Worm (Caenorhabditis elegans) whole organism, L4 larva: ENCODE measurements around the gene his-7.

Experiments used
- F26F4.8 ChIP-seq: fragments of 200-800 bp; sonication (Bioruptor generic); conservative IDR thresholded peaks from 2 replicates; pipeline ENCODE4 v1.3.6; 2022; ENCODE audit warnings: missing genetic modification characterization, missing compliant biosample characterization
- Y75B8A.6 ChIP-seq: fragments of 200-800 bp; sonication (Bioruptor generic); IDR thresholded peaks from 2 replicates; pipeline ENCODE4 v1.3.6; 2022; ENCODE audit warnings: missing genetic modification reagents, missing genetic modification characterization, missing compliant biosample characterization
- ZK546.5 ChIP-seq, 2 experiments: sonication (generic microtip); optimal IDR thresholded peaks; 2 replicates each; lab custom pipeline; 2017; ENCODE audit warnings: missing biosample characterization in 2 of 2, missing genetic modification characterization in 2 of 2
- attf-4 ChIP-seq: sonication (generic microtip); optimal IDR thresholded peaks from 3 replicates; lab custom pipeline; 2017; ENCODE audit warnings: missing biosample characterization, missing genetic modification characterization
- ceh-44 ChIP-seq: fragments of 200-800 bp; sonication (Bioruptor generic); IDR thresholded peaks from 2 replicates; pipeline ENCODE4 v1.3.6; 2022; ENCODE audit warnings: missing genetic modification reagents, missing genetic modification characterization, missing compliant biosample characterization
- cey-2 ChIP-seq: sonication (generic microtip); optimal IDR thresholded peaks from 3 replicates; lab custom pipeline; 2017; ENCODE audit warnings: missing genetic modification characterization, mild to moderate bottlenecking, missing compliant biosample characterization, antibody characterized with exemption, borderline replicate concordance; ENCODE audit not compliant: insufficient read depth
- daf-12 ChIP-seq: fragments of 150-350 bp; optimal IDR thresholded peaks from 2 replicates; lab custom pipeline; 2014; ENCODE audit warnings: missing biosample characterization, missing genetic modification reagents, missing genetic modification characterization
- dmd-6 ChIP-seq: fragments of 200-800 bp; sonication (Bioruptor generic); IDR thresholded peaks from 2 replicates; pipeline ENCODE4 v1.3.6; 2022; ENCODE audit warnings: missing genetic modification reagents, missing genetic modification characterization, missing compliant biosample characterization
- dmd-8 ChIP-seq: fragments of 200-800 bp; sonication (Bioruptor generic); IDR thresholded peaks from 2 replicates; pipeline ENCODE4 v1.3.6; 2022; ENCODE audit warnings: missing genetic modification characterization, missing compliant biosample characterization
- dpl-1 ChIP-seq: fragments of 150-350 bp; optimal IDR thresholded peaks from 2 replicates; lab custom pipeline; 2014; ENCODE audit warnings: missing biosample characterization, missing genetic modification reagents, missing genetic modification characterization
- egl-27 ChIP-seq: sonication (generic microtip); optimal IDR thresholded peaks from 3 replicates; lab custom pipeline; 2017; ENCODE audit warnings: missing biosample characterization, missing genetic modification reagents, missing genetic modification characterization
- fos-1 ChIP-seq: fragments of 150-350 bp; optimal IDR thresholded peaks from 2 replicates; lab custom pipeline; 2014; ENCODE audit warnings: missing biosample characterization, missing genetic modification characterization
- gei-8 ChIP-seq: fragments of 200-800 bp; sonication (Bioruptor generic); optimal IDR thresholded peaks from 2 replicates; lab custom pipeline; 2018; ENCODE audit warnings: mild to moderate bottlenecking, missing genetic modification characterization, missing compliant biosample characterization
- hlh-30 ChIP-seq: sonication (generic microtip); optimal IDR thresholded peaks from 2 replicates; lab custom pipeline; 2017; ENCODE audit warnings: antibody characterized with exemption, mild to moderate bottlenecking, missing genetic modification characterization, missing compliant biosample characterization; ENCODE audit not compliant: insufficient read depth
- lim-7 ChIP-seq: fragments of 200-800 bp; sonication (Bioruptor generic); IDR thresholded peaks from 2 replicates; pipeline ENCODE4 v1.3.6; 2022; ENCODE audit warnings: missing genetic modification characterization, missing compliant biosample characterization
- lin-13 ChIP-seq: fragments of 150-350 bp; optimal IDR thresholded peaks from 2 replicates; lab custom pipeline; 2014; ENCODE audit warnings: missing biosample characterization, missing genetic modification reagents, missing genetic modification characterization
- lin-29 ChIP-seq: fragments of 200-800 bp; sonication (Bioruptor generic); IDR thresholded peaks from 2 replicates; pipeline ENCODE4 v1.3.6; 2022; ENCODE audit warnings: missing genetic modification reagents, missing genetic modification characterization, missing compliant biosample characterization
- lin-39 ChIP-seq: fragments of 150-350 bp; optimal IDR thresholded peaks from 2 replicates; lab custom pipeline; 2014; ENCODE audit warnings: missing biosample characterization, missing genetic modification reagents, missing genetic modification characterization
- mdl-1 ChIP-seq, 2 experiments: fragments of 150-350 bp in 1 of 2; sonication (generic microtip) in 1 of 2; optimal IDR thresholded peaks; 2 replicates each; lab custom pipeline; 2014 to 2017; ENCODE audit warnings: missing biosample characterization in 2 of 2, missing genetic modification characterization in 2 of 2
- mdt-29 ChIP-seq: fragments of 200-800 bp; sonication (Bioruptor generic); IDR thresholded peaks from 2 replicates; pipeline ENCODE4 v1.3.6; 2022; ENCODE audit warnings: missing genetic modification reagents, missing genetic modification characterization, missing compliant biosample characterization
- mes-2 ChIP-seq: sonication (generic microtip); optimal IDR thresholded peaks from 2 replicates; lab custom pipeline; 2016; ENCODE audit warnings: missing genotype, mild to moderate bottlenecking, missing genetic modification characterization, missing compliant biosample characterization; ENCODE audit not compliant: poor library complexity, severe bottlenecking
- mxl-3 ChIP-seq: fragments of 200-800 bp; sonication (Bioruptor generic); optimal IDR thresholded peaks from 2 replicates; lab custom pipeline; 2018; ENCODE audit warnings: mild to moderate bottlenecking, missing genetic modification characterization, missing compliant biosample characterization
- nhr-11 ChIP-seq: fragments of 150-350 bp; optimal IDR thresholded peaks from 2 replicates; lab custom pipeline; 2014; ENCODE audit warnings: missing biosample characterization, missing genetic modification characterization
- nhr-25 ChIP-seq: sonication (generic microtip); optimal IDR thresholded peaks from 2 replicates; lab custom pipeline; 2017; ENCODE audit warnings: missing genetic modification characterization, mild to moderate bottlenecking, missing compliant biosample characterization, antibody characterized with exemption, moderate library complexity, borderline replicate concordance; ENCODE audit not compliant: insufficient read depth
- nhr-6 ChIP-seq: fragments of 150-350 bp; optimal IDR thresholded peaks from 2 replicates; lab custom pipeline; 2014; ENCODE audit warnings: missing biosample characterization, missing genetic modification characterization
- pqm-1 ChIP-seq: sonication (generic microtip); optimal IDR thresholded peaks from 2 replicates; lab custom pipeline; 2017; ENCODE audit warnings: missing biosample characterization, missing genetic modification characterization
- rbr-2 ChIP-seq: sonication (generic microtip); optimal IDR thresholded peaks from 2 replicates; lab custom pipeline; 2016; ENCODE audit warnings: missing genotype, missing genetic modification characterization, missing compliant biosample characterization
- saeg-2 ChIP-seq: fragments of 200-800 bp; sonication (Bioruptor generic); IDR thresholded peaks from 2 replicates; pipeline ENCODE4 v1.3.6; 2022; ENCODE audit warnings: missing genetic modification reagents, missing genetic modification characterization, missing compliant biosample characterization
- set-16 ChIP-seq: fragments of 200-800 bp; sonication (Bioruptor generic); IDR thresholded peaks from 2 replicates; pipeline ENCODE4 v1.3.6; 2022; ENCODE audit warnings: missing genetic modification reagents, missing genetic modification characterization, missing compliant biosample characterization
- spr-1 ChIP-seq: sonication (generic microtip); optimal IDR thresholded peaks from 2 replicates; lab custom pipeline; 2016; ENCODE audit warnings: mild to moderate bottlenecking, missing genetic modification characterization, missing compliant biosample characterization
- tra-1 ChIP-seq: fragments of 200-800 bp; sonication (Bioruptor generic); IDR thresholded peaks from 2 replicates; pipeline ENCODE4 v1.3.6; 2022; ENCODE audit warnings: missing genetic modification reagents, missing genetic modification characterization, missing compliant biosample characterization
- ztf-11 ChIP-seq: fragments of 150-350 bp; optimal IDR thresholded peaks from 2 replicates; lab custom pipeline; 2014; ENCODE audit warnings: missing biosample characterization, missing genetic modification characterization
- ztf-7 ChIP-seq: fragments of 150-350 bp; optimal IDR thresholded peaks from 2 replicates; lab custom pipeline; 2014; ENCODE audit warnings: missing biosample characterization, missing genetic modification characterization

The his-7 gene

ce11 chrV:8536213-8536612, 3.0 kb downstream of the his-7 start, which contains the start of gene his-39:
TSS of gene his-39 (plus strand) at chrV:8536513.
- no peak for TF ChIP-seq dpl-1 (GFP tag; lab: Kevin White, UChicago)
- TF ChIP-seq, all 104 proteins: peak for 0

ce11 chrV:8537031-8537430, 3.9 kb downstream of the his-7 start, which contains the start of gene otpl-4:
TSS of gene otpl-4 (plus strand) at chrV:8537331.
- no peak for TF ChIP-seq F26F4.8 (GFP tag; lab: Robert Waterston, UW)
- no peak for TF ChIP-seq tra-1 (GFP tag; lab: Robert Waterston, UW)
- TF ChIP-seq ZK546.5 (tag; optimal IDR thresholded peaks at IDR 0.05; lab: Kevin White, UChicago): no peak
- no peak for TF ChIP-seq mdt-29 (GFP tag; lab: Robert Waterston, UW)
- no peak for TF ChIP-seq daf-12 (tag; lab: Kevin White, UChicago)
- no peak for TF ChIP-seq fos-1 (tag; lab: Kevin White, UChicago)
- TF ChIP-seq ztf-7: no peak
- TF ChIP-seq mes-2: no peak
- no peak for TF ChIP-seq cey-2 (tag; lab: Kevin White, UChicago)
- TF ChIP-seq lin-29 (GFP tag; lab: Robert Waterston, UW): no peak
- TF ChIP-seq nhr-25 (tag; lab: Kevin White, UChicago): no peak
- no peak for TF ChIP-seq gei-8
- TF ChIP-seq hlh-30 (tag; lab: Kevin White, UChicago): no peak
- no peak for TF ChIP-seq pqm-1 (tag; lab: Kevin White, UChicago)
- TF ChIP-seq lin-39: no peak
- no peak for TF ChIP-seq rbr-2 (tag; lab: Kevin White, UChicago)
- no peak for TF ChIP-seq dmd-8 (GFP tag; lab: Robert Waterston, UW)
- TF ChIP-seq mxl-3 (GFP tag; lab: Kevin White, UChicago): no peak
- TF ChIP-seq attf-4 (tag; lab: Kevin White, UChicago): no peak
- no peak for TF ChIP-seq Y75B8A.6 (GFP tag; lab: Robert Waterston, UW)

DNA sequence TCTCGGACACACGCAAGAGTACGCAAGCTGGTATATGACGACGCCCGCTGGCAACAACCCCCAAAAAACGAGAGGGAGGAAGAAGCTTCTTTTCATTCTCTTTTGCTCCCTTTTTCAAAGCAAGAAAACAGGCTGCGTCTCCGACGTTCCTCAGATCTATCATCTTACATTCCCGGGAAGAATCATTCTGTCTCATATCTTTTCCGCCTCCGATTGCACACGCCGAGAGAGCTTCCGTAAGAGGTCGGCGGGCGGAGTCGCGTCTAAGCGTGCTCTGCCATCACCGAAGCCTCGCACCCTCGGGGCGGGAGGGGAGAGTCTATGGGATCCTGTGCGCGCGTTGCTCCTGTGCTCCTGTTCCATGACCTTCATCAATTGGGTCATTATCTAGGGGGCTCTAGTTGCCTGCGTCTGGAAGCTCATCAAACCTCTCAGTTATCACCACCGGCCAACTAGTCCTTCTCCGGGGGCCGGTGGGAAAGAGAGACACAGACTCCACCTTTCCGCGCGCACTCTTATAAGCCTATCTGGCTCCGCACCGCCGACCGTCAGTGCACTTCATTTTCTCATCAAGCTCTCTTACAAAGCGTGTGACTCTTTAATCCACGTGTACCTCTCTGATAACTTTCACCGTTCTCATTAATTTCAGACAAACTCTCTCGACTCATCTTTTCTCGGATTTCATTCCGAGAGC, 12.5 kb downstream of the his-7 start, which contains the start of the genes slc-17.8 and asns-1:
Gene slc-17.8 (minus strand): TSS at position 51 of the 694 bp plus-strand sequence.
Gene asns-1 (plus strand): TSS at position 644 of the 694 bp plus-strand sequence.
- TF ChIP-seq nhr-6 (tag; lab: Kevin White, UChicago): no peak
- no peak for TF ChIP-seq Y75B8A.6 (GFP tag; lab: Robert Waterston, UW)
- no peak; the same call in 1 of the 2 replicates for TF ChIP-seq lim-7 (GFP tag; lab: Robert Waterston, UW)
- TF ChIP-seq ztf-11 (tag; lab: Kevin White, UChicago): no peak
- TF ChIP-seq egl-27 (tag; lab: Kevin White, UChicago): no peak
- no peak for TF ChIP-seq tra-1 (GFP tag; lab: Robert Waterston, UW)
- TF ChIP-seq lin-13 (GFP tag; lab: Kevin White, UChicago): no peak
- TF ChIP-seq set-16: peak; percentile 90
- TF ChIP-seq, all 104 proteins: peak for 1

DNA sequence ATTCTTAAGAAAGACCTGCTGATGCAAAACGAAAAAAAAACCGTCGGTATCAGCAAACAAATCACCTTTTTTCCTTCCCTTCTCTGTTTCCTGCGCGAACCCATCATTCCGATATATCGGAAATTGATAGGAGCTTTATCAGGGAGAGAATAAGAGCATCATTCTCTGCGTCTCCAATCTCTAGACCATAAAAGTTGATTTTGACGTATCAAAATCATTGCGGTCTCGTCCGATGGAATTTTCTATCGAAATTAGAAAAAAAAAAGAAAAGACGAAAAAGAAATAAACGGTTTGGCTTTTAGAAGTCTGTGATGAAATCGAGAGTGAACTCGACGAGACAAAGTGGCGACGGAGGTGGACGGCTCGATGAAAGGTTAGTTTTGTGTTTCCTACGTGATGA, 15.8 kb downstream of the his-7 start, which contains the start of gene stdh-4:
Gene stdh-4 (plus strand): TSS at position 301 of the 400 bp plus-strand sequence.
- TF ChIP-seq spr-1 (tag; lab: Kevin White, UChicago) (no peak), dmd-6 (GFP tag; lab: Robert Waterston, UW) (0 out of 2 replicates have a peak, but pooled peaks have one; percentile 13), saeg-2 (GFP tag; lab: Robert Waterston, UW) (no peak), mdl-1 (tag; optimal IDR thresholded peaks at IDR 0.05; lab: Kevin White, UChicago) (no peak)

- peak; percentile 14 for TF ChIP-seq nhr-11 (tag; lab: Kevin White, UChicago)
- no peak for TF ChIP-seq ceh-44 (GFP tag; lab: Robert Waterston, UW)
Observed at ce11 chrV:8552460-8552859, 19.3 kb downstream of the his-7 start, which contains the start of gene acr-15. TSS of gene acr-15 (plus strand) at chrV:8552695.
